Worm (Caenorhabditis elegans): Measurements from ENCODE around the gene nrf-5.

ce11 chrV:13785767-13786166 is 42.3 kb upstream of the nrf-5 start:
- TF ChIP-seq Y105C5A.15 (GFP tag; IDR thresholded peaks at IDR 0.05) (no peak), unc-130 (GFP tag; optimal IDR thresholded peaks at IDR 0.05) (no peak), fos-1 (tag; optimal IDR thresholded peaks at IDR 0.05) (no peak), nhr-76 (tag; optimal IDR thresholded peaks at IDR 0.05) (no peak), sdz-12 (GFP tag; optimal IDR thresholded peaks at IDR 0.05) (no peak), ztf-11 (tag; optimal IDR thresholded peaks at IDR 0.05) (no peak)

All from whole organism, L4 larva.